Worm (Caenorhabditis elegans) whole organism, L2 larva: ENCODE measurements around the gene mrp-7.

Experiments used
- C34F6.9 ChIP-seq: fragments of 150-350 bp; optimal IDR thresholded peaks from 2 replicates; lab custom pipeline; 2014; ENCODE audit warnings: missing biosample characterization, missing genetic modification characterization
- R02D3.7 ChIP-seq: fragments of 150-350 bp; optimal IDR thresholded peaks from 2 replicates; lab custom pipeline; 2014; ENCODE audit warnings: missing biosample characterization, missing genetic modification characterization
- Y55F3AM.14 ChIP-seq: fragments of 200-800 bp; sonication (Bioruptor generic); optimal IDR thresholded peaks from 2 replicates; lab custom pipeline; 2018; ENCODE audit warnings: mild to moderate bottlenecking, missing genetic modification characterization, missing compliant biosample characterization
- ZK546.5 ChIP-seq: sonication (generic microtip); optimal IDR thresholded peaks from 2 replicates; lab custom pipeline; 2017; ENCODE audit warnings: missing biosample characterization, missing genetic modification characterization
- alr-1 ChIP-seq: fragments of 150-350 bp; optimal IDR thresholded peaks from 2 replicates; lab custom pipeline; 2014; ENCODE audit warnings: missing biosample characterization, missing genetic modification characterization
- aly-2 ChIP-seq: fragments of 150-350 bp; optimal IDR thresholded peaks from 2 replicates; lab custom pipeline; 2014; ENCODE audit warnings: missing biosample characterization, missing genetic modification characterization
- blmp-1 ChIP-seq: sonication (generic microtip); optimal IDR thresholded peaks from 2 replicates; lab custom pipeline; 2017; ENCODE audit warnings: missing genetic modification characterization, mild to moderate bottlenecking, missing compliant biosample characterization, antibody characterized with exemption, moderate library complexity; ENCODE audit not compliant: insufficient read depth
- ceh-82 ChIP-seq: fragments of 150-350 bp; optimal IDR thresholded peaks from 2 replicates; lab custom pipeline; 2014; ENCODE audit warnings: missing biosample characterization, missing genetic modification characterization
- crh-2 ChIP-seq: sonication (generic microtip); optimal IDR thresholded peaks from 2 replicates; lab custom pipeline; 2017; ENCODE audit warnings: missing biosample characterization, missing genetic modification characterization
- dmd-4 ChIP-seq: sonication (generic microtip); optimal IDR thresholded peaks from 2 replicates; lab custom pipeline; 2017; ENCODE audit warnings: missing biosample characterization, missing genetic modification characterization
- egl-27 ChIP-seq: sonication (generic microtip); optimal IDR thresholded peaks from 3 replicates; lab custom pipeline; 2017; ENCODE audit warnings: missing biosample characterization, missing genetic modification reagents, missing genetic modification characterization
- elt-1 ChIP-seq: fragments of 150-350 bp; optimal IDR thresholded peaks from 2 replicates; lab custom pipeline; 2014; ENCODE audit warnings: missing biosample characterization, missing genetic modification characterization
- elt-3 ChIP-seq: sonication (generic microtip); optimal IDR thresholded peaks from 2 replicates; lab custom pipeline; 2017; ENCODE audit warnings: missing biosample characterization, missing genetic modification characterization
- lin-39 ChIP-seq: fragments of 150-350 bp; optimal IDR thresholded peaks from 2 replicates; lab custom pipeline; 2014; ENCODE audit warnings: missing biosample characterization, missing genetic modification reagents, missing genetic modification characterization
- lsy-2 ChIP-seq, 2 experiments: fragments of 150-350 bp in 1 of 2; sonication (generic microtip) in 1 of 2; optimal IDR thresholded peaks; 2 replicates each; lab custom pipeline; 2014 to 2017; ENCODE audit warnings: missing biosample characterization in 2 of 2, missing genetic modification characterization in 2 of 2
- mbf-1 ChIP-seq: sonication (generic microtip); optimal IDR thresholded peaks from 2 replicates; lab custom pipeline; 2017; ENCODE audit warnings: missing biosample characterization, missing genetic modification characterization
- mdl-1 ChIP-seq, 2 experiments: fragments of 150-350 bp in 1 of 2; sonication (generic microtip) in 1 of 2; optimal IDR thresholded peaks; 2 replicates each; lab custom pipeline; 2017; ENCODE audit warnings: missing biosample characterization in 2 of 2, missing genetic modification characterization in 2 of 2
- nhr-12 ChIP-seq: fragments of 150-350 bp; optimal IDR thresholded peaks from 2 replicates; lab custom pipeline; 2014; ENCODE audit warnings: missing biosample characterization, missing genetic modification characterization
- nhr-21 ChIP-seq: fragments of 150-350 bp; optimal IDR thresholded peaks from 2 replicates; lab custom pipeline; 2014; ENCODE audit warnings: missing biosample characterization, missing genetic modification characterization
- nhr-23 ChIP-seq: fragments of 150-350 bp; optimal IDR thresholded peaks from 2 replicates; lab custom pipeline; 2014; ENCODE audit warnings: missing biosample characterization, missing genetic modification reagents, missing genetic modification characterization
- nhr-237 ChIP-seq: fragments of 150-350 bp; optimal IDR thresholded peaks from 2 replicates; lab custom pipeline; 2014; ENCODE audit warnings: missing biosample characterization, missing genetic modification characterization
- nhr-6 ChIP-seq: fragments of 150-350 bp; optimal IDR thresholded peaks from 2 replicates; lab custom pipeline; 2014; ENCODE audit warnings: missing biosample characterization, missing genetic modification characterization
- peb-1 ChIP-seq: fragments of 150-350 bp; optimal IDR thresholded peaks from 2 replicates; lab custom pipeline; 2014; ENCODE audit warnings: missing biosample characterization, missing genetic modification characterization
- sem-4 ChIP-seq: fragments of 150-350 bp; optimal IDR thresholded peaks from 2 replicates; lab custom pipeline; 2014; ENCODE audit warnings: missing biosample characterization, missing genetic modification reagents, missing genetic modification characterization
- sma-3 ChIP-seq: sonication (generic microtip); optimal IDR thresholded peaks from 2 replicates; lab custom pipeline; 2016; ENCODE audit warnings: missing genetic modification reagents, missing genetic modification characterization, missing compliant biosample characterization
- sma-9 ChIP-seq, 2 experiments: fragments of 150-350 bp in 1 of 2; sonication (generic microtip) in 1 of 2; optimal IDR thresholded peaks; 2 replicates each; lab custom pipeline; 2014 to 2016; ENCODE audit warnings: missing genetic modification characterization in 2 of 2, mild to moderate bottlenecking in 1 of 2, missing biosample characterization in 1 of 2, missing compliant biosample characterization in 1 of 2, missing genetic modification reagents in 1 of 2, moderate library complexity in 1 of 2
- snpc-4 ChIP-seq: fragments of 150-350 bp; optimal IDR thresholded peaks from 2 replicates; lab custom pipeline; 2014; ENCODE audit warnings: missing biosample characterization, missing genetic modification characterization
- unc-39 ChIP-seq: fragments of 150-350 bp; optimal IDR thresholded peaks from 2 replicates; lab custom pipeline; 2014; ENCODE audit warnings: missing biosample characterization, missing genetic modification characterization
- unc-55 ChIP-seq: fragments of 150-350 bp; sonication (generic microtip); optimal IDR thresholded peaks from 3 replicates; lab custom pipeline; 2014; ENCODE audit warnings: missing biosample characterization, missing genetic modification reagents, missing genetic modification characterization
- unc-62 ChIP-seq: fragments of 150-350 bp; optimal IDR thresholded peaks from 2 replicates; lab custom pipeline; 2014; ENCODE audit warnings: missing biosample characterization, missing genetic modification reagents, missing genetic modification characterization
- ztf-11 ChIP-seq: sonication (generic microtip); optimal IDR thresholded peaks from 2 replicates; lab custom pipeline; 2017; ENCODE audit warnings: missing biosample characterization, missing genetic modification characterization
- ztf-4 ChIP-seq: fragments of 150-350 bp; optimal IDR thresholded peaks from 2 replicates; lab custom pipeline; 2014; ENCODE audit warnings: missing biosample characterization, missing genetic modification characterization

The mrp-7 gene

DNA sequence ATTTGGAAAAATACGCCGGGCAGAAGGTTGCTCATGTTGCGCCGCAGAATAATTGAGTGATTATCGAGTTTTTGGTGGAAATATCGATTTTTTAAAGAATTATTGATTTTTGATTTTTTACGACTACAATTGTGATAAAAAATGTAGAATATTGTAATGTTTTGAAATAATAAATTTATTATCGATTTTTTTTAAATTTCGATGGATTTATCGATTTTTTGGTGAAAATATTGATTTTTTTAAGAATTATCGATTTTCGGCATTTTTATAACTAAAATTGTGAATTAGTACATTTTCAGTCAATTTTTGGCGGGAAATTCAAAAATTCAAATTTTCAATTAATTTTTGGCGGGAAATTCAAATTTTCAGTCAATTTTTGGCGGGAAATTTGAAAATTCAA, 44.1 kb upstream of the mrp-7 start:
- TF ChIP-seq unc-55 (GFP tag; lab: Kevin White, UChicago), result no peak
- no peak for TF ChIP-seq mbf-1 (tag; lab: Kevin White, UChicago)
- TF ChIP-seq nhr-6 (tag; lab: Kevin White, UChicago), result no peak
- no peak for TF ChIP-seq crh-2 (tag; lab: Kevin White, UChicago)
- TF ChIP-seq snpc-4 (tag; lab: Kevin White, UChicago), result no peak
- no peak for TF ChIP-seq Y55F3AM.14 (GFP tag; lab: Kevin White, UChicago)
- no peak for TF ChIP-seq lsy-2 (tag; optimal IDR thresholded peaks at IDR 0.05; lab: Kevin White, UChicago)
- no peak for TF ChIP-seq elt-1 (tag; lab: Kevin White, UChicago)
- TF ChIP-seq nhr-23 (tag; lab: Kevin White, UChicago), result no peak

DNA sequence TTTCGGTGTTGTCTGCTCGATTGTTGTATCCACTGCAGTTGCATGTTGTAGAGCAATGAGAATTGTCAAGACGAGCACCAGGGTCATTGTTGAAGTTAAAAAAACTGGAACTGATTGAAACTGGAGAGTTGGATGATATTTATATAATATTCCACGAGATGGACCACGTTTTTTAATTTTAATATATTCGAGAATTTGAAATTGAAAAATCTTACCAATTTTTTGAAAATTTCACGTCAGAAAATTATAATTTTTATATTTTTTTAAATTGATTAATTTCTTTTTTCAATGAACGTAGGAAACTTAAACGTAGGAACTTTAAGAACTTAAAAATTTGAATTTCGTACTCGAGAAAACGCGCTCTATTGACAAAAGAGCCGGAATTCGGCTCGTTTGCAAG, 42.1 kb upstream of the mrp-7 start, which contains the start of gene Y43F8C.5:
Y43F8C.5 (minus strand) TSS at position 101 of the 400 bp plus-strand sequence.
- TF ChIP-seq nhr-12 (tag; lab: Kevin White, UChicago) (no peak), C34F6.9 (tag; lab: Kevin White, UChicago) (no peak), dmd-4 (tag; lab: Kevin White, UChicago) (no peak), peb-1 (no peak), ztf-11 (tag; lab: Kevin White, UChicago) (no peak), nhr-6 (tag; lab: Kevin White, UChicago) (no peak), elt-3 (tag; lab: Kevin White, UChicago) (no peak), nhr-21 (no peak), sma-3 (GFP tag; lab: Kevin White, UChicago) (no peak)

DNA sequence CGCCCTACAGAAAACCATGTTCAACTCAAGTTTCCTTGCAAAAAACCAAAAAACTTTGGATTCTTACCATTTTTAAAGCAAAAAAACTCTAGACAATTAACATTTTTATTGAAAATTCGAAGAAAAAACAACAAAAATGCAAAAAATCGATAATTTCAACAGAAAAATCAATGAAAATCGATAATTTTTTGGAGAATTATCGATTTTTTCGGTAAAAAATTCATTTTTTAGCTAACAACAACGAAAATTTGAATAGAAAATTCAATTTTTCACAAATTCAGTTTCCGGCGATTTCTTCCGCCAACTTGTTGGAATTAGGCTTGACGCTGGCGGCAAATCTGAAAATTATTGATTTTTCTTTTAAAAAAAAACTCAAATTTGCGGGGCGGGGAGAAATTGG, 41.7 kb upstream of the mrp-7 start:
- TF ChIP-seq sma-3 (GFP tag; lab: Kevin White, UChicago) (no peak), mdl-1 (tag; optimal IDR thresholded peaks at IDR 0.05; lab: Kevin White, UChicago) (no peak), ceh-82 (no peak), C34F6.9 (tag; lab: Kevin White, UChicago) (no peak), mbf-1 (tag; lab: Kevin White, UChicago) (no peak), blmp-1 (no peak), sma-9 (GFP tag; optimal IDR thresholded peaks at IDR 0.05; lab: Kevin White, UChicago) (no peak), sma-9 (tag; optimal IDR thresholded peaks at IDR 0.05; lab: Kevin White, UChicago) (no peak), nhr-237 (tag; lab: Kevin White, UChicago) (no peak), elt-3 (tag; lab: Kevin White, UChicago) (no peak), elt-1 (tag; lab: Kevin White, UChicago) (no peak), alr-1 (tag; lab: Kevin White, UChicago) (no peak), ztf-4 (tag; lab: Kevin White, UChicago) (no peak), snpc-4 (tag; lab: Kevin White, UChicago) (no peak), ztf-11 (tag; lab: Kevin White, UChicago) (no peak), egl-27 (tag; lab: Kevin White, UChicago) (no peak)

DNA sequence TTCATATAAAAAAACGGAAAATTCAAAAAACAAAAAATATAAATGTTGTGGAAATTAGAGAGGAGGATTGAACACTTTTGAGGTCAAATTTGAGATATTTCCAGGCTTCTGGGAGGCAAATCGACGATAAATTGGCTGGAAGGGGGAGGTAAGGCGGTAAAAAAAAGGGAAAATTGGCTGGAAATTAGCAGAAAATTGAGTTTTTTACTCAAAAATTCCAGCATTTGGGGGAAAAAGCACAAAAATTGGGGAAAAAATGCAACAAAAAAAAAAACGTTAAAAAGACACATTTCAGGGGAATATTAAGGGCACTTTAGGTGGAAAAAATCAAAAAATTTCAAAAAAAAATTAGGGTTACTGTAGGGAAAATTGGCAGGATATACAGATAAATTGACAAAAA, 40.4 kb upstream of the mrp-7 start:
- no peak for TF ChIP-seq Y55F3AM.14 (GFP tag; lab: Kevin White, UChicago)
- TF ChIP-seq sma-9 (GFP tag; optimal IDR thresholded peaks at IDR 0.05; lab: Kevin White, UChicago), result no peak
- TF ChIP-seq sma-9 (tag; optimal IDR thresholded peaks at IDR 0.05; lab: Kevin White, UChicago), result no peak
- no peak for TF ChIP-seq ZK546.5
- TF ChIP-seq sem-4 (tag; lab: Kevin White, UChicago), result no peak
- no peak for TF ChIP-seq unc-55 (GFP tag; lab: Kevin White, UChicago)
- no peak for TF ChIP-seq nhr-237 (tag; lab: Kevin White, UChicago)
- no peak for TF ChIP-seq elt-3 (tag; lab: Kevin White, UChicago)
- TF ChIP-seq nhr-6 (tag; lab: Kevin White, UChicago), result no peak
- no peak for TF ChIP-seq R02D3.7 (tag; lab: Kevin White, UChicago)

DNA sequence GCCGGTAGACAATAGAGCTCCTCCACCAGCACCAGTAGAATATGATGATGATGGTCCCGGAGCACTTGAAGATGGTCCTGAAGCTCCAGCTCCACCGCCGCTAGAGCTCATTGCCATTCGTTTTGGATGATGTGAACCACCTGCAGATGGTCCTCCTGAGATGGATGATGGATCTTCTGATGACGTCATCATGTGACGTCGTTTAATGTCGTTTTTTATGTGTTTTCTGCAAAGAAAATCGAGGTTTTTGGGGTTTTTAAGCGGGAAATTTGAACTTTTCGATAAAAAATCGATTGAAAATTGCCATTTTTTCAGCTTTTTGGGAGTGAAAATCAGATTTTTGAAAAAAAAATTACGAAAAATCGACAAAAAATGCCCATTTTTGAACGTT, 38.5 kb upstream of the mrp-7 start:
- no peak for TF ChIP-seq R02D3.7 (tag; lab: Kevin White, UChicago)
- TF ChIP-seq crh-2 (tag; lab: Kevin White, UChicago), result no peak
- no peak for TF ChIP-seq unc-62 (GFP tag; lab: Kevin White, UChicago)
- TF ChIP-seq mdl-1 (tag; optimal IDR thresholded peaks at IDR 0.05; lab: Kevin White, UChicago), result no peak
- no peak for TF ChIP-seq lin-39 (tag; lab: Kevin White, UChicago)
- TF ChIP-seq aly-2, result no peak
- TF ChIP-seq egl-27 (tag; lab: Kevin White, UChicago), result no peak
- TF ChIP-seq unc-39 (tag; lab: Kevin White, UChicago), result no peak
